Fruit fly (Drosophila melanogaster): Measurements from ENCODE around the gene CG34277.

Gene CG34277

dm6 chr3R:5414147-5414748 lies 44.9 kb downstream of the CG34277 start, which contains the start of gene CG14669:
TSS of gene CG14669 (plus strand) at chr3R:5414527.
- TF ChIP-seq woc (GFP tag; optimal IDR thresholded peaks at IDR 0.05) (no peak), brk (GFP tag; optimal IDR thresholded peaks at IDR 0.05) (no peak), dsf (GFP tag; optimal IDR thresholded peaks at IDR 0.05; ENCODE audit: borderline replicate concordance) (no peak), fru (GFP tag; optimal IDR thresholded peaks at IDR 0.05) (no peak), CG9705 (GFP tag; optimal IDR thresholded peaks at IDR 0.05) (no peak), Myc (optimal IDR thresholded peaks at IDR 0.05) (no peak), Dif (GFP tag; optimal IDR thresholded peaks at IDR 0.05; ENCODE audit: partially characterized antibody) (no peak), Dfd (GFP tag; optimal IDR thresholded peaks at IDR 0.05) (no peak), jim (GFP tag; optimal IDR thresholded peaks at IDR 0.05) (no peak), Hnf4 (GFP tag; optimal IDR thresholded peaks at IDR 0.05) (no peak), CrebA (GFP tag; optimal IDR thresholded peaks at IDR 0.05; ENCODE audit: borderline replicate concordance) (no peak)

dm6 chr3R:5420454-5420853 lies 51.1 kb downstream of the CG34277 start:
- TF ChIP-seq CG9705 (GFP tag; optimal IDR thresholded peaks at IDR 0.05), result no peak
- TF ChIP-seq N (GFP tag; optimal IDR thresholded peaks at IDR 0.05), result no peak
- no peak for TF ChIP-seq fru (GFP tag; optimal IDR thresholded peaks at IDR 0.05)
- no peak for TF ChIP-seq Abd-B (GFP tag; optimal IDR thresholded peaks at IDR 0.05)
- no peak for TF ChIP-seq rgr (GFP tag; optimal IDR thresholded peaks at IDR 0.05)
- TF ChIP-seq Dif (GFP tag; optimal IDR thresholded peaks at IDR 0.05; ENCODE audit: partially characterized antibody), result no peak
- TF ChIP-seq lola (GFP tag; optimal IDR thresholded peaks at IDR 0.05), result no peak
- no peak for TF ChIP-seq OdsH (GFP tag; optimal IDR thresholded peaks at IDR 0.05)
- no peak for TF ChIP-seq ey (GFP tag; optimal IDR thresholded peaks at IDR 0.05)
- TF ChIP-seq GATAd (GFP tag; optimal IDR thresholded peaks at IDR 0.05), result no peak
- TF ChIP-seq HLH106 (tag; optimal IDR thresholded peaks at IDR 0.05), result no peak
- TF ChIP-seq Myc (optimal IDR thresholded peaks at IDR 0.05), result no peak
- no peak for TF ChIP-seq br (GFP tag; optimal IDR thresholded peaks at IDR 0.05)

All from whole organism, wandering third instar larva.